Worm (Caenorhabditis elegans) whole organism, L4/young adult: ENCODE measurements around the gene R04B5.6.

Experiments
- dao-5 ChIP-seq: sonication (generic microtip); optimal IDR thresholded peaks from 2 replicates; lab custom pipeline; 2016; ENCODE audit warnings: missing genotype, missing genetic modification characterization, moderate library complexity, missing compliant biosample characterization
- him-1 ChIP-seq: sonication (generic microtip); optimal IDR thresholded peaks from 2 replicates; lab custom pipeline; 2016; ENCODE audit warnings: missing genotype, missing genetic modification reagents, missing genetic modification characterization, missing compliant biosample characterization

DNA sequence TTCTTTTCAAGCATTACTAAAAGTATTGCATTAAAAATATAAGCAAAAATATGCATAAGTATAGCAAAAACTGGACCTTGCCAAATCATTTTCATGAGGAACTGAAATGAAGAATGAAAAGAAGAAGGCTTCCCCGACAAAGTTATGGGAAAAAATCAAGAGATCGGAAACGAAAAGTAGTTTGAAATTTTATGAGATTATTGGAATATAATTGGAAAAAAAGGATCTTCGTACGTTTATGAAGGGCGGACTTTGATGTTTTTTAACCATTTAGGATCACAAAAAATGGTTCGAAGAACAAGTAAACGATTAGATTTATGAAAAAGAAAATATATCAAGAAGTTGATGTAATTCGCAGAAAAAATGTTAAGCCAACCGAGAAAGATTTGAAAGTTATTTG, 35.9 kb downstream of the R04B5.6 start, which contains the start of gene srxa-18:
- no peak for TF ChIP-seq dao-5 (tag; lab: Kevin White, UChicago)
- TF ChIP-seq him-1 (tag; lab: Kevin White, UChicago), result no peak
